Fruit fly (Drosophila melanogaster): ENCODE measurements around the gene Eip78C.

DNA sequence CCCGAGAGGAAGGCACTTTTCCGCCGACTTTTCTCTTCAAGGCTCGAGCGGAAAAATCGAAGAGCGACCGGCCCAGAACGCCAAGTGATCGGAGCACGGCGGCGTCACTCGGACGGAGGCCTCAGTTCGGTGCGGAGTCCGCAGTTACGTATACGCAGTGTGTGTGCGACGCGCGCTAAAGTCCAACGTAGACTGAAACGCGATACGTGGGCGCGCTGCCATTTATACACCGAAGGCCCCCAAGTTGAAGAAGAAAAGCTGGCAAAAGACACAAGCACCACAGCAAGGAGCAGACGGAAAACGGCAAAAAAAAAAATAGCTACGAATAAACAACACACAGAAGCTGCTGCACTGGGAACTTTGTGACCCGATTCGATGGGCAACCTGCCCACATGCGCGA lies 33.2 kb upstream of the Eip78C start, which contains the start of gene CG42337:
- no peak for TF ChIP-seq CG7045 (GFP tag; optimal IDR thresholded peaks at IDR 0.05)
- no peak for TF ChIP-seq CG33017 (tag; optimal IDR thresholded peaks at IDR 0.05)
- peak; percentile 55 for TF ChIP-seq cic (GFP tag; optimal IDR thresholded peaks at IDR 0.05)
- TF ChIP-seq Crg-1 (GFP tag; optimal IDR thresholded peaks at IDR 0.05): no peak
- peak; percentile 43 for TF ChIP-seq Mnt (GFP tag; optimal IDR thresholded peaks at IDR 0.05)
- TF ChIP-seq CG1620 (GFP tag; optimal IDR thresholded peaks at IDR 0.05): no peak
- TF ChIP-seq pad (GFP tag; optimal IDR thresholded peaks at IDR 0.05): no peak
- TF ChIP-seq Clk (GFP tag; optimal IDR thresholded peaks at IDR 0.05): no peak
- TF ChIP-seq kay (GFP tag; ENCODE audit: borderline replicate concordance): no peak
- peak; percentile 60 for TF ChIP-seq Hr96 (GFP tag; optimal IDR thresholded peaks at IDR 0.05)
- TF ChIP-seq cnc (optimal IDR thresholded peaks at IDR 0.05): no peak
- no peak for TF ChIP-seq ovo (GFP tag; optimal IDR thresholded peaks at IDR 0.05)
- no peak for TF ChIP-seq CG14711 (tag; optimal IDR thresholded peaks at IDR 0.05)
- no peak for TF ChIP-seq bab1 (GFP tag; optimal IDR thresholded peaks at IDR 0.05)

Data from whole organism, adult.